Fruit fly (Drosophila melanogaster): ENCODE data around the gene Dred.

Dred gene

dm6 chr3L:19561745-19562144 is 17.7 kb upstream of the Dred start (continued):
- TF ChIP-seq cyc (GFP tag; optimal IDR thresholded peaks at IDR 0.05) (peak; percentile 42), achi (GFP tag; optimal IDR thresholded peaks at IDR 0.05) (peak; percentile 84), CG9139 (GFP tag; optimal IDR thresholded peaks at IDR 0.05) (no peak), vri (GFP tag; optimal IDR thresholded peaks at IDR 0.05) (peak; percentile 49), Eip78C (GFP tag) (peak; percentile 97), CG3919 (GFP tag; optimal IDR thresholded peaks at IDR 0.05) (peak; percentile 77), Sox14 (GFP tag; optimal IDR thresholded peaks at IDR 0.05) (peak; percentile 64), CG6276 (GFP tag; optimal IDR thresholded peaks at IDR 0.05) (peak; percentile 94), CG16779 (tag; optimal IDR thresholded peaks at IDR 0.05) (peak; percentile 71), CG7368 (GFP tag; optimal IDR thresholded peaks at IDR 0.05) (peak; percentile 73), CG6808 (GFP tag; optimal IDR thresholded peaks at IDR 0.05) (peak; percentile 16), CG10631 (GFP tag; optimal IDR thresholded peaks at IDR 0.05) (peak; percentile 70), dsx (GFP tag; optimal IDR thresholded peaks at IDR 0.05; ENCODE audit: poor library complexity, severe bottlenecking) (peak; percentile 46), CG6854 (GFP tag; optimal IDR thresholded peaks at IDR 0.05) (no peak), lz (GFP tag; optimal IDR thresholded peaks at IDR 0.05) (peak; percentile 81), Sox15 (GFP tag; optimal IDR thresholded peaks at IDR 0.05) (peak; percentile 62), CG8632 (GFP tag; optimal IDR thresholded peaks at IDR 0.05) (peak; percentile 87)

DNA sequence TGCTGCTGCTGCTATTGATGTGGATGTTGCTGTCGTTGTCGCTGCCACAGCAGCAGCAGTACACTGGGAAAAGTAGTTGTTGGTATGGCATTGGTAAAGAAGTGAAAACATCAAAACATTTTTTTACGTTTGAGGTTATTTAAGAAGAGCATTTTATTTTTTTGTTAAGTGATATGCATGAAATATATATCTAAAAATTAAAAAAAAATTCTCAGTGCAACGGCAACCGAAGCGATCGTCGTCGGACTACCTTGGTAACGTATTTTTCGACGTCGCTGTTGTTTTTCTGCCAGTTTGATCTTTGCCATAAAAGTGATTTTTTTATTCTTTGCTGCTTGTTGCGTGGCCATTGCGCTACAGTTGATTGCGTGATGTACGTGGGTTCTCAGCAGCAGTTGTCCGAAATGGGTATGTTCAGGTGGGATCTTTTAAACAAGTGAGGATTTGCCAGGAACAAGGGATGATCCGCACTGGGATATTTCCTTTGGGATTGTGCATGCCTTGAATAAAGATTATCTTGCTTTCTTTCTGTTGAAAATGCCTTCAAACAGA is 16.8 kb upstream of the Dred start:
- peak; percentile 95 for TF ChIP-seq CG8319 (GFP tag; optimal IDR thresholded peaks at IDR 0.05)
- TF ChIP-seq CG16779 (tag; optimal IDR thresholded peaks at IDR 0.05), result peak; percentile 95
- peak; percentile 99 for TF ChIP-seq topi (GFP tag; optimal IDR thresholded peaks at IDR 0.05)
- peak; percentile 99 for TF ChIP-seq CG15336 (GFP tag; IDR thresholded peaks at IDR 0.05)
- TF ChIP-seq CG11294 (GFP tag; IDR thresholded peaks at IDR 0.05), result peak; percentile 94
- peak; percentile 94 for TF ChIP-seq fd85E (GFP tag; optimal IDR thresholded peaks at IDR 0.05)
- peak; percentile 98 for TF ChIP-seq CG32006 (GFP tag; optimal IDR thresholded peaks at IDR 0.05)
- peak; percentile 99 for TF ChIP-seq CG8119 (GFP tag; IDR thresholded peaks at IDR 0.05)
- TF ChIP-seq CG11762 (GFP tag; optimal IDR thresholded peaks at IDR 0.05; ENCODE audit: insufficient read depth), result peak; percentile 97
- TF ChIP-seq svp (GFP tag), result peak; percentile 99
- peak; percentile 98 for TF ChIP-seq spab (GFP tag; optimal IDR thresholded peaks at IDR 0.05)
- TF ChIP-seq salr (GFP tag; optimal IDR thresholded peaks at IDR 0.05), result peak; percentile 93 to 97
- TF ChIP-seq Eip75B (GFP tag; optimal IDR thresholded peaks at IDR 0.05), result peak; percentile 99
- TF ChIP-seq lz (GFP tag; optimal IDR thresholded peaks at IDR 0.05), result peak; percentile 98
- TF ChIP-seq CG6276 (GFP tag; optimal IDR thresholded peaks at IDR 0.05), result peak; percentile 96
- TF ChIP-seq dsx (GFP tag; optimal IDR thresholded peaks at IDR 0.05; ENCODE audit: poor library complexity, severe bottlenecking), result peak; percentile 98
- TF ChIP-seq CG6163 (GFP tag; IDR thresholded peaks at IDR 0.05), result peak; percentile 99
- peak; percentile 94 for TF ChIP-seq dac (GFP tag; optimal IDR thresholded peaks at IDR 0.05)
- peak; percentile 98 for TF ChIP-seq CG31627 (GFP tag; optimal IDR thresholded peaks at IDR 0.05)
- TF ChIP-seq Blimp-1 (GFP tag; optimal IDR thresholded peaks at IDR 0.05), result peak; percentile 94
- TF ChIP-seq CG10631 (GFP tag; optimal IDR thresholded peaks at IDR 0.05), result peak; percentile 99
- peak; percentile 99 for TF ChIP-seq ss (GFP tag; optimal IDR thresholded peaks at IDR 0.05)
- peak; percentile 99 for TF ChIP-seq net (GFP tag; optimal IDR thresholded peaks at IDR 0.05)
- TF ChIP-seq Hr39 (GFP tag; optimal IDR thresholded peaks at IDR 0.05), result peak; percentile 98
- peak; percentile 100 for TF ChIP-seq Eip78C (GFP tag)
- peak; percentile 98 for TF ChIP-seq Sox14 (GFP tag; optimal IDR thresholded peaks at IDR 0.05)
- TF ChIP-seq cyc (GFP tag; optimal IDR thresholded peaks at IDR 0.05), result peak; percentile 98
- TF ChIP-seq pdm3 (GFP tag; optimal IDR thresholded peaks at IDR 0.05), result peak; percentile 98
- peak; percentile 98 for TF ChIP-seq CG34406 (GFP tag; optimal IDR thresholded peaks at IDR 0.05)
- peak; percentile 96 for TF ChIP-seq CG1621 (tag; optimal IDR thresholded peaks at IDR 0.05)
- TF ChIP-seq CG6854 (GFP tag; optimal IDR thresholded peaks at IDR 0.05), result peak; percentile 98
- TF ChIP-seq Smox (GFP tag; optimal IDR thresholded peaks at IDR 0.05), result peak; percentile 98
- TF ChIP-seq CG6792 (GFP tag; optimal IDR thresholded peaks at IDR 0.05), result peak; percentile 98
- peak; percentile 97 for TF ChIP-seq CG11902 (GFP tag; optimal IDR thresholded peaks at IDR 0.05)
- TF ChIP-seq CG3032 (tag; optimal IDR thresholded peaks at IDR 0.05), result peak; percentile 99
- peak; percentile 99 for TF ChIP-seq Eip93F (GFP tag; optimal IDR thresholded peaks at IDR 0.05)
- TF ChIP-seq CG9139 (GFP tag; optimal IDR thresholded peaks at IDR 0.05), result peak; percentile 98
- TF ChIP-seq achi (GFP tag; optimal IDR thresholded peaks at IDR 0.05), result peak; percentile 98
- TF ChIP-seq Met (GFP tag; optimal IDR thresholded peaks at IDR 0.05), result peak; percentile 99
- TF ChIP-seq CG7368 (GFP tag; optimal IDR thresholded peaks at IDR 0.05), result peak; percentile 97
- peak; percentile 96 for TF ChIP-seq CG4318 (GFP tag; optimal IDR thresholded peaks at IDR 0.05)
- peak; percentile 98 for TF ChIP-seq Lpt (GFP tag; optimal IDR thresholded peaks at IDR 0.05)
- peak; percentile 99 for TF ChIP-seq CG3919 (GFP tag; optimal IDR thresholded peaks at IDR 0.05)
- TF ChIP-seq Sox15 (GFP tag; optimal IDR thresholded peaks at IDR 0.05), result peak; percentile 94

Data from whole organism, prepupa.